Fruit fly (Drosophila melanogaster) whole organism, embryonic: Measurements from ENCODE around the gene CG34001.

Source experiments
- B-H2 ChIP-seq: fragments of 200-800 bp; sonication (Bioruptor generic); optimal IDR thresholded peaks from 2 replicates; lab custom pipeline; 2018; ENCODE audit warnings: missing biosample characterization, mild to moderate bottlenecking, missing genetic modification characterization
- BEAF-32 ChIP-seq: fragments of 200-800 bp; sonication (Bioruptor generic); optimal IDR thresholded peaks from 3 replicates; lab custom pipeline; 2017; ENCODE audit warnings: missing biosample characterization, missing genetic modification characterization, mild to moderate bottlenecking, moderate library complexity, missing genetic modification reagents
- Bdp1 ChIP-seq: fragments of 200-800 bp; sonication (Bioruptor generic); optimal IDR thresholded peaks from 3 replicates; lab custom pipeline; 2016; ENCODE audit warnings: missing biosample characterization, missing genetic modification characterization
- CG10565 ChIP-seq: fragments of 200-800 bp; sonication (Bioruptor generic); optimal IDR thresholded peaks from 3 replicates; lab custom pipeline; 2016; ENCODE audit warnings: missing biosample characterization, mild to moderate bottlenecking, missing genetic modification characterization
- CG12236 ChIP-seq: fragments of 200-800 bp; sonication (Bioruptor generic); optimal IDR thresholded peaks from 2 replicates; lab custom pipeline; 2016; ENCODE audit warnings: missing biosample characterization, missing genetic modification characterization
- CG15601 ChIP-seq: fragments of 200-800 bp; sonication (Bioruptor generic); optimal IDR thresholded peaks from 3 replicates; lab custom pipeline; 2019; ENCODE audit warnings: missing biosample characterization, mild to moderate bottlenecking, missing genetic modification characterization, moderate library complexity
- CG16815 ChIP-seq: fragments of 200-800 bp; sonication (Bioruptor generic); optimal IDR thresholded peaks from 3 replicates; lab custom pipeline; 2017; ENCODE audit warnings: missing biosample characterization, mild to moderate bottlenecking, missing genetic modification characterization
- CG17186 ChIP-seq: fragments of 200-800 bp; sonication (Bioruptor generic); optimal IDR thresholded peaks from 3 replicates; lab custom pipeline; 2017; ENCODE audit warnings: missing biosample characterization, missing genetic modification reagents, missing genetic modification characterization
- CG17912 ChIP-seq: fragments of 200-800 bp; sonication (Bioruptor generic); optimal IDR thresholded peaks from 2 replicates; lab custom pipeline; 2018; ENCODE audit warnings: missing biosample characterization, mild to moderate bottlenecking, missing genetic modification characterization
- CG2199 ChIP-seq: fragments of 200-800 bp; sonication (Bioruptor generic); IDR thresholded peaks from 3 replicates; pipeline ENCODE4 v1.3.6; 2022; ENCODE audit warnings: missing biosample characterization, missing genetic modification characterization
- CG30020 ChIP-seq: fragments of 200-800 bp; optimal IDR thresholded peaks from 2 replicates; lab custom pipeline; 2019; ENCODE audit warnings: missing biosample characterization, mild to moderate bottlenecking, missing genetic modification characterization, moderate library complexity
- CG3065 ChIP-seq: fragments of 200-800 bp; sonication (Bioruptor generic); optimal IDR thresholded peaks from 2 replicates; lab custom pipeline; 2016; ENCODE audit warnings: missing biosample characterization, missing genetic modification characterization
- CG3281 ChIP-seq: fragments of 200-800 bp; sonication (Bioruptor generic); optimal IDR thresholded peaks from 3 replicates; lab custom pipeline; 2017; ENCODE audit warnings: missing biosample characterization, mild to moderate bottlenecking, missing genetic modification characterization
- CG33557 ChIP-seq: fragments of 200-800 bp; sonication (Bioruptor generic); optimal IDR thresholded peaks from 2 replicates; lab custom pipeline; 2019; ENCODE audit warnings: missing biosample characterization, mild to moderate bottlenecking, missing genetic modification characterization, moderate library complexity
- CG3407 ChIP-seq: fragments of 200-800 bp; sonication (Bioruptor generic); optimal IDR thresholded peaks from 2 replicates; lab custom pipeline; 2018; ENCODE audit warnings: missing biosample characterization, mild to moderate bottlenecking, missing genetic modification characterization
- CG4282 ChIP-seq: fragments of 200-800 bp; sonication (Bioruptor generic); optimal IDR thresholded peaks from 2 replicates; lab custom pipeline; 2016; ENCODE audit warnings: missing biosample characterization, missing genetic modification characterization
- CG5180 ChIP-seq: fragments of 200-800 bp; sonication (Bioruptor generic); optimal IDR thresholded peaks from 3 replicates; lab custom pipeline; 2017; ENCODE audit warnings: missing biosample characterization, missing genetic modification characterization, mild to moderate bottlenecking, moderate library complexity, missing genetic modification reagents
- CG6254 ChIP-seq: fragments of 200-800 bp; sonication (Bioruptor generic); optimal IDR thresholded peaks from 3 replicates; lab custom pipeline; 2017; ENCODE audit warnings: mild to moderate bottlenecking, missing biosample characterization, missing genetic modification reagents, missing genetic modification characterization
- CG6791 ChIP-seq: fragments of 200-800 bp; sonication (Bioruptor generic); IDR thresholded peaks from 3 replicates; pipeline ENCODE4 v1.3.6; 2022; ENCODE audit warnings: missing biosample characterization, missing genetic modification characterization; ENCODE audit not compliant: partially characterized antibody
- CG9609 ChIP-seq: fragments of 200-800 bp; sonication (Bioruptor generic); optimal IDR thresholded peaks from 3 replicates; lab custom pipeline; 2016; ENCODE audit warnings: missing biosample characterization, missing genetic modification characterization
- Drgx ChIP-seq: fragments of 200-800 bp; sonication (Bioruptor generic); IDR thresholded peaks from 2 replicates; pipeline ENCODE4 v1.3.6; 2022; ENCODE audit warnings: missing biosample characterization, missing genetic modification characterization
- Ets97D ChIP-seq: fragments of 200-800 bp; sonication (Bioruptor generic); optimal IDR thresholded peaks from 3 replicates; lab custom pipeline; 2016; ENCODE audit warnings: missing biosample characterization, missing genetic modification characterization
- Fer1 ChIP-seq: fragments of 200-800 bp; sonication (Bioruptor generic); optimal IDR thresholded peaks from 2 replicates; lab custom pipeline; 2017; ENCODE audit warnings: missing biosample characterization, mild to moderate bottlenecking, missing genetic modification characterization
- H2.0 ChIP-seq: fragments of 200-800 bp; sonication (Bioruptor generic); IDR thresholded peaks from 2 replicates; pipeline ENCODE4 v1.3.6; 2022; ENCODE audit warnings: missing biosample characterization, missing genetic modification characterization
- HmgZ ChIP-seq: fragments of 200-800 bp; sonication (Bioruptor generic); optimal IDR thresholded peaks from 2 replicates; lab custom pipeline; 2018; ENCODE audit warnings: missing biosample characterization, mild to moderate bottlenecking, missing genetic modification characterization
- Nf-YB ChIP-seq: fragments of 200-800 bp; sonication (Bioruptor generic); optimal IDR thresholded peaks from 3 replicates; lab custom pipeline; 2019; ENCODE audit warnings: missing biosample characterization, mild to moderate bottlenecking, missing genetic modification characterization, moderate library complexity
- Oli ChIP-seq: fragments of 200-800 bp; sonication (Bioruptor generic); optimal IDR thresholded peaks from 2 replicates; lab custom pipeline; 2018; ENCODE audit warnings: missing biosample characterization, mild to moderate bottlenecking, missing genetic modification characterization, moderate library complexity
- Rx ChIP-seq: fragments of 200-800 bp; sonication (Bioruptor generic); IDR thresholded peaks from 2 replicates; pipeline ENCODE4 v1.3.6; 2022; ENCODE audit warnings: missing biosample characterization, missing genetic modification characterization
- Scr ChIP-seq: fragments of 200-800 bp; sonication (Bioruptor generic); IDR thresholded peaks from 2 replicates; pipeline ENCODE4 v1.3.6; 2022; ENCODE audit warnings: missing biosample characterization, missing genetic modification characterization; ENCODE audit not compliant: partially characterized antibody
- Ssrp ChIP-seq: fragments of 200-800 bp; sonication (Bioruptor generic); optimal IDR thresholded peaks from 2 replicates; lab custom pipeline; 2018; ENCODE audit warnings: missing biosample characterization, mild to moderate bottlenecking, missing genetic modification characterization, moderate library complexity
- Vsx1 ChIP-seq: fragments of 200-800 bp; sonication (Bioruptor generic); optimal IDR thresholded peaks from 2 replicates; lab custom pipeline; 2017; ENCODE audit warnings: missing biosample characterization, mild to moderate bottlenecking, missing genetic modification characterization, missing genetic modification reagents
- ara ChIP-seq: fragments of 200-800 bp; sonication (Bioruptor generic); IDR thresholded peaks from 2 replicates; pipeline ENCODE4 v1.3.6; 2022; ENCODE audit warnings: missing biosample characterization, missing genetic modification characterization
- bsh ChIP-seq, 2 experiments: fragments of 200-800 bp; sonication (Bioruptor generic); optimal IDR thresholded peaks; 2 replicates each; lab custom pipeline; 2017 to 2018; ENCODE audit warnings: mild to moderate bottlenecking in 2 of 2, missing biosample characterization in 2 of 2, missing genetic modification characterization in 2 of 2, moderate library complexity in 1 of 2
- btn ChIP-seq: fragments of 200-800 bp; sonication (Bioruptor generic); optimal IDR thresholded peaks from 2 replicates; lab custom pipeline; 2016; ENCODE audit warnings: missing biosample characterization, missing genetic modification characterization
- cad ChIP-seq: fragments of >200 bp; optimal IDR thresholded peaks from 2 replicates; lab custom pipeline; 2017; ENCODE audit warnings: missing biosample characterization, missing genetic modification characterization
- cas ChIP-seq: fragments of 200-800 bp; sonication (Bioruptor generic); IDR thresholded peaks from 2 replicates; pipeline ENCODE4 v1.3.6; 2022; ENCODE audit warnings: missing biosample characterization, missing genetic modification characterization
- caup ChIP-seq: fragments of 200-800 bp; sonication (Bioruptor generic); optimal IDR thresholded peaks from 3 replicates; lab custom pipeline; 2017; ENCODE audit warnings: missing biosample characterization, mild to moderate bottlenecking, missing genetic modification characterization, moderate library complexity; ENCODE audit not compliant: severe bottlenecking
- da ChIP-seq: fragments of 200-800 bp; sonication (Bioruptor generic); optimal IDR thresholded peaks from 2 replicates; lab custom pipeline; 2016; ENCODE audit warnings: missing biosample characterization, missing genetic modification characterization
- dati ChIP-seq: fragments of 200-800 bp; sonication (Bioruptor generic); IDR thresholded peaks from 2 replicates; pipeline ENCODE4 v1.3.6; 2022; ENCODE audit warnings: missing biosample characterization, missing genetic modification characterization
- ewg ChIP-seq: fragments of 200-800 bp; sonication (Bioruptor generic); optimal IDR thresholded peaks from 3 replicates; lab custom pipeline; 2017; ENCODE audit warnings: mild to moderate bottlenecking, missing biosample characterization, missing genetic modification reagents, missing genetic modification characterization
- gcm ChIP-seq: fragments of 200-800 bp; sonication (Bioruptor generic); optimal IDR thresholded peaks from 2 replicates; lab custom pipeline; 2019; ENCODE audit warnings: missing biosample characterization, mild to moderate bottlenecking, missing genetic modification characterization, moderate library complexity
- her ChIP-seq: fragments of 200-800 bp; sonication (Bioruptor generic); optimal IDR thresholded peaks from 2 replicates; lab custom pipeline; 2016; ENCODE audit warnings: missing biosample characterization, missing genetic modification characterization
- kay ChIP-seq: fragments of 200-800 bp; sonication (Bioruptor generic); optimal IDR thresholded peaks from 2 replicates; lab custom pipeline; 2016; ENCODE audit warnings: missing biosample characterization, missing genetic modification characterization
- nerfin-1 ChIP-seq: fragments of 200-800 bp; sonication (Bioruptor generic); optimal IDR thresholded peaks from 3 replicates; lab custom pipeline; 2019; ENCODE audit warnings: missing biosample characterization, mild to moderate bottlenecking, missing genetic modification characterization, moderate library complexity
- org-1 ChIP-seq: fragments of 200-800 bp; sonication (Bioruptor generic); optimal IDR thresholded peaks from 2 replicates; lab custom pipeline; 2017; ENCODE audit warnings: missing biosample characterization, missing genetic modification characterization
- otp ChIP-seq: fragments of 200-800 bp; sonication (Bioruptor generic); IDR thresholded peaks from 3 replicates; pipeline ENCODE4, ENCODE4 v1.3.6; 2022; ENCODE audit warnings: missing biosample characterization, missing genetic modification characterization
- peb ChIP-seq: fragments of 200-800 bp; sonication (Bioruptor generic); IDR thresholded peaks from 2 replicates; pipeline ENCODE4 v1.3.6; 2022; ENCODE audit warnings: missing biosample characterization, missing genetic modification characterization
- pho ChIP-seq: fragments of 200-800 bp; sonication (Bioruptor generic); optimal IDR thresholded peaks from 2 replicates; lab custom pipeline; 2016; ENCODE audit warnings: missing biosample characterization, missing genetic modification characterization
- pzg ChIP-seq: fragments of 200-800 bp; sonication (Bioruptor generic); optimal IDR thresholded peaks from 3 replicates; lab custom pipeline; 2018; ENCODE audit warnings: missing biosample characterization, mild to moderate bottlenecking, missing genetic modification characterization, moderate library complexity
- tup ChIP-seq: fragments of 200-800 bp; sonication (Bioruptor generic); optimal IDR thresholded peaks from 2 replicates; lab custom pipeline; 2016; ENCODE audit warnings: missing biosample characterization, mild to moderate bottlenecking, missing genetic modification characterization, moderate library complexity
- zfh2 ChIP-seq: fragments of 200-800 bp; sonication (Bioruptor generic); optimal IDR thresholded peaks from 2 replicates; lab custom pipeline; 2016; ENCODE audit warnings: missing biosample characterization, missing genetic modification characterization

Gene CG34001

DNA sequence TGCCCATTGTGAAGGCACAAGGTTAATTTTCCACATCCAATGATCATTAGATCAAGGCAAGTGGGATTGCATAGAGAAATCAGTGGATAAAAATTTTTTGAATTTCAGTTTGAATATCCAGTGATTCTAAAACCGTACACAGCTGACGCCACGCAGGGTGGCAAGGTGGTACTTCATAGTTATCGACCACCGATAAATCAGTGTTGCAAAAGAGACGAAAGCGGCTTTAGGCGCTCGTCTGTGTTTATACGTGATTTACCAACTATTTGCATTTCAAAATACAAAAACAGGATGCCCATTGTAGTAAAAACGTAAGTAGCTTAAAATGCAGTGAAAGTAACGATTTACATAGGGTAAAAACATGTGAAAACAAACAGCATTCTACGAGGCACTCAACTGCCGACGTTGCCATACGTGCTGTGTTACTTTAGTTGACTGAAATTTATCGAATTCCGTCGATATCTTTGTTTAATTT, at the start of gene CG34001, which contains the start of the genes CG42535 and hay (continued):
- TF ChIP-seq kay (GFP tag; lab: Kevin White, UChicago) (no peak), CG6254 (no peak), H2.0 (GFP tag; lab: Robert Waterston, UW) (no peak), CG12236 (GFP tag; lab: Kevin White, UChicago) (no peak), da (GFP tag; lab: Kevin White, UChicago) (no peak), cas (no peak), Oli (tag; lab: Kevin White, UChicago) (no peak), peb (GFP tag; lab: Robert Waterston, UW) (no peak), org-1 (GFP tag; lab: Kevin White, UChicago) (no peak), Rx (GFP tag; lab: Robert Waterston, UW) (no peak), CG9609 (GFP tag; lab: Kevin White, UChicago) (no peak), Scr (GFP tag; lab: Robert Waterston, UW) (0 out of 2 replicates have a peak, but pooled peaks have one; percentile 43), Fer1 (GFP tag; lab: Kevin White, UChicago) (no peak), otp (GFP tag; lab: Robert Waterston, UW) (no peak), CG2199 (GFP tag; lab: Robert Waterston, UW) (no peak), CG30020 (tag; lab: Kevin White, UChicago) (no peak), bsh (GFP tag; optimal IDR thresholded peaks at IDR 0.05; lab: Kevin White, UChicago) (no peak), dati (no peak), CG17186 (GFP tag; lab: Kevin White, UChicago) (peak; percentile 55), cad (GFP tag; lab: Kevin White, UChicago) (no peak), B-H2 (peak; percentile 7), CG33557 (no peak), CG3407 (no peak), Nf-YB (GFP tag; lab: Kevin White, UChicago) (no peak), CG3065 (GFP tag; lab: Kevin White, UChicago) (no peak), HmgZ (tag; lab: Kevin White, UChicago) (peak; percentile 51), Ssrp (tag; lab: Kevin White, UChicago) (no peak), CG15601 (tag; lab: Kevin White, UChicago) (peak; percentile 12), ara (no peak), Drgx (no peak), nerfin-1 (tag; lab: Kevin White, UChicago) (no peak), BEAF-32 (GFP tag; lab: Kevin White, UChicago) (peak; percentile 51), CG16815 (no peak), zfh2 (GFP tag; lab: Kevin White, UChicago) (peak; percentile 29), Vsx1 (no peak), pzg (GFP tag; lab: Kevin White, UChicago) (peak; percentile 77), CG4282 (no peak), CG10565 (GFP tag; lab: Kevin White, UChicago) (no peak), pho (GFP tag; lab: Kevin White, UChicago) (peak; percentile 11), her (GFP tag; lab: Kevin White, UChicago) (no peak), tup (GFP tag; lab: Kevin White, UChicago) (no peak), Ets97D (GFP tag; lab: Kevin White, UChicago) (peak; percentile 54), gcm (GFP tag; lab: Kevin White, UChicago) (no peak), caup (GFP tag; lab: Kevin White, UChicago) (no peak), CG5180 (GFP tag; lab: Kevin White, UChicago) (no peak), btn (no peak), ewg (GFP tag; lab: Kevin White, UChicago) (no peak), CG6791 (GFP tag; lab: Robert Waterston, UW) (0 out of 3 replicates have a peak, but pooled peaks have one; percentile 20), CG17912 (no peak), Bdp1 (GFP tag; lab: Kevin White, UChicago) (no peak), CG3281 (GFP tag; lab: Kevin White, UChicago) (no peak)
